Fruit fly (Drosophila melanogaster) whole organism, prepupa: Measurements from ENCODE around the gene CG42779.

ENCODE experiments used
- CG10631 ChIP-seq: fragments of 200-800 bp; sonication (Bioruptor generic); optimal IDR thresholded peaks from 2 replicates; lab custom pipeline; 2016; ENCODE audit warnings: missing biosample characterization, missing genetic modification characterization
- CG11294 ChIP-seq: fragments of 200-800 bp; sonication (Bioruptor generic); IDR thresholded peaks from 2 replicates; pipeline ENCODE4 v1.3.6; 2022; ENCODE audit warnings: missing biosample characterization, missing genetic modification characterization
- CG11762 ChIP-seq: fragments of 200-800 bp; sonication (Bioruptor generic); optimal IDR thresholded peaks from 3 replicates; lab custom pipeline; 2016; ENCODE audit warnings: missing biosample characterization, missing genetic modification characterization; ENCODE audit not compliant: insufficient read depth
- CG11902 ChIP-seq: fragments of 200-800 bp; sonication (Bioruptor generic); optimal IDR thresholded peaks from 3 replicates; lab custom pipeline; 2016; ENCODE audit warnings: missing biosample characterization, missing genetic modification characterization
- CG15336 ChIP-seq: fragments of 200-800 bp; sonication (Bioruptor generic); IDR thresholded peaks from 2 replicates; pipeline ENCODE4 v1.3.6; 2022; ENCODE audit warnings: missing biosample characterization, missing genetic modification characterization
- CG16779 ChIP-seq: fragments of 200-800 bp; sonication (Bioruptor generic); optimal IDR thresholded peaks from 3 replicates; lab custom pipeline; 2017; ENCODE audit warnings: missing biosample characterization, mild to moderate bottlenecking, missing genetic modification characterization
- CG3032 ChIP-seq: fragments of 200-800 bp; optimal IDR thresholded peaks from 2 replicates; lab custom pipeline; 2019; ENCODE audit warnings: missing biosample characterization, mild to moderate bottlenecking, missing genetic modification characterization, moderate library complexity
- CG31627 ChIP-seq: fragments of 200-800 bp; sonication (Bioruptor generic); optimal IDR thresholded peaks from 3 replicates; lab custom pipeline; 2016; ENCODE audit warnings: missing biosample characterization, missing genetic modification characterization
- CG32006 ChIP-seq: fragments of 200-800 bp; sonication (Bioruptor generic); optimal IDR thresholded peaks from 3 replicates; lab custom pipeline; 2017; ENCODE audit warnings: missing biosample characterization, mild to moderate bottlenecking, missing genetic modification characterization
- CG3919 ChIP-seq: fragments of 200-800 bp; sonication (Bioruptor generic); optimal IDR thresholded peaks from 3 replicates; lab custom pipeline; 2016; ENCODE audit warnings: missing biosample characterization, missing genetic modification characterization
- CG4318 ChIP-seq: fragments of 200-800 bp; sonication (Bioruptor generic); optimal IDR thresholded peaks from 3 replicates; lab custom pipeline; 2017; ENCODE audit warnings: missing biosample characterization, mild to moderate bottlenecking, missing genetic modification characterization
- CG6163 ChIP-seq: fragments of 200-800 bp; sonication (Bioruptor generic); IDR thresholded peaks from 3 replicates; pipeline ENCODE4 v1.3.6; 2022; ENCODE audit warnings: missing biosample characterization, missing genetic modification characterization
- CG6276 ChIP-seq: fragments of 200-800 bp; sonication (Bioruptor generic); optimal IDR thresholded peaks from 2 replicates; lab custom pipeline; 2017; ENCODE audit warnings: missing biosample characterization, mild to moderate bottlenecking, missing genetic modification characterization
- CG6792 ChIP-seq: fragments of 200-800 bp; sonication (Bioruptor generic); optimal IDR thresholded peaks from 3 replicates; lab custom pipeline; 2016; ENCODE audit warnings: missing biosample characterization, missing genetic modification characterization
- CG6808 ChIP-seq: fragments of 200-800 bp; sonication (Bioruptor generic); optimal IDR thresholded peaks from 3 replicates; lab custom pipeline; 2017; ENCODE audit warnings: missing biosample characterization, missing genetic modification characterization, mild to moderate bottlenecking, moderate library complexity, missing genetic modification reagents
- CG6854 ChIP-seq: fragments of 200-800 bp; sonication (Bioruptor generic); optimal IDR thresholded peaks from 2 replicates; lab custom pipeline; 2017; ENCODE audit warnings: missing biosample characterization, mild to moderate bottlenecking, missing genetic modification characterization
- CG7368 ChIP-seq: fragments of 200-800 bp; sonication (Bioruptor generic); optimal IDR thresholded peaks from 3 replicates; lab custom pipeline; 2016; ENCODE audit warnings: missing biosample characterization, missing genetic modification characterization
- CG8119 ChIP-seq: fragments of 200-800 bp; sonication (Bioruptor generic); IDR thresholded peaks from 3 replicates; pipeline ENCODE4 v1.3.6; 2022; ENCODE audit warnings: missing biosample characterization, missing genetic modification characterization
- CG8319 ChIP-seq: fragments of 200-800 bp; sonication (Bioruptor generic); optimal IDR thresholded peaks from 3 replicates; lab custom pipeline; 2016; ENCODE audit warnings: missing biosample characterization, missing genetic modification characterization
- CG8632 ChIP-seq: fragments of 200-800 bp; sonication (Bioruptor generic); optimal IDR thresholded peaks from 3 replicates; lab custom pipeline; 2016; ENCODE audit warnings: missing biosample characterization, missing genetic modification characterization
- Eip75B ChIP-seq: fragments of 200-800 bp; sonication (Bioruptor generic); optimal IDR thresholded peaks from 3 replicates; lab custom pipeline; 2016; ENCODE audit warnings: missing biosample characterization, missing genetic modification characterization
- Eip78C ChIP-seq: fragments of 200-800 bp; sonication (Bioruptor generic); peaks from one replicate; lab custom pipeline; 2016; ENCODE audit warnings: missing biosample characterization, missing genetic modification characterization
- Eip93F ChIP-seq: fragments of 200-800 bp; sonication (Bioruptor generic); optimal IDR thresholded peaks from 2 replicates; lab custom pipeline; 2016; ENCODE audit warnings: missing biosample characterization, mild to moderate bottlenecking, missing genetic modification characterization
- Ets96B ChIP-seq: fragments of 200-800 bp; optimal IDR thresholded peaks from 2 replicates; lab custom pipeline; 2019; ENCODE audit warnings: missing biosample characterization, mild to moderate bottlenecking, missing genetic modification characterization, moderate library complexity
- Gug ChIP-seq: fragments of 200-800 bp; sonication (Bioruptor generic); IDR thresholded peaks from 2 replicates; pipeline ENCODE4 v1.3.6; 2022; ENCODE audit warnings: missing biosample characterization, missing genetic modification characterization
- Hr4 ChIP-seq: fragments of 200-800 bp; sonication (Bioruptor generic); optimal IDR thresholded peaks from 3 replicates; lab custom pipeline; 2016; ENCODE audit warnings: missing biosample characterization, missing genetic modification characterization
- OdsH ChIP-seq: fragments of 200-800 bp; sonication (Bioruptor generic); optimal IDR thresholded peaks from 3 replicates; lab custom pipeline; 2016; ENCODE audit warnings: missing biosample characterization, missing genetic modification characterization
- Smox ChIP-seq: fragments of 200-800 bp; sonication (Bioruptor generic); optimal IDR thresholded peaks from 3 replicates; lab custom pipeline; 2016; ENCODE audit warnings: missing biosample characterization, missing genetic modification characterization
- Sox102F ChIP-seq: fragments of 200-800 bp; sonication (Bioruptor generic); optimal IDR thresholded peaks from 2 replicates; lab custom pipeline; 2016; ENCODE audit warnings: missing biosample characterization, mild to moderate bottlenecking, missing genetic modification characterization
- Sox14 ChIP-seq: fragments of 200-800 bp; sonication (Bioruptor generic); optimal IDR thresholded peaks from 3 replicates; lab custom pipeline; 2016; ENCODE audit warnings: missing biosample characterization, missing genetic modification characterization
- achi ChIP-seq: fragments of 200-800 bp; sonication (Bioruptor generic); optimal IDR thresholded peaks from 3 replicates; lab custom pipeline; 2016; ENCODE audit warnings: missing biosample characterization, missing genetic modification characterization
- cyc ChIP-seq: fragments of 200-800 bp; sonication (Bioruptor generic); optimal IDR thresholded peaks from 3 replicates; lab custom pipeline; 2016; ENCODE audit warnings: missing biosample characterization, missing genetic modification characterization
- dac ChIP-seq: fragments of 200-800 bp; sonication (Bioruptor generic); optimal IDR thresholded peaks from 2 replicates; lab custom pipeline; 2017; ENCODE audit warnings: missing biosample characterization, mild to moderate bottlenecking, missing genetic modification characterization
- fd59A ChIP-seq: fragments of 200-800 bp; sonication (Bioruptor generic); optimal IDR thresholded peaks from 2 replicates; lab custom pipeline; 2017; ENCODE audit warnings: missing biosample characterization, mild to moderate bottlenecking, missing genetic modification characterization, missing genetic modification reagents
- fd85E ChIP-seq: fragments of 200-800 bp; sonication (Bioruptor generic); optimal IDR thresholded peaks from 3 replicates; lab custom pipeline; 2016; ENCODE audit warnings: missing biosample characterization, missing genetic modification characterization
- fkh ChIP-seq: fragments of 200-800 bp; sonication (Bioruptor generic); optimal IDR thresholded peaks from 3 replicates; lab custom pipeline; 2017; ENCODE audit warnings: missing biosample characterization, mild to moderate bottlenecking, missing genetic modification characterization, moderate library complexity
- lz ChIP-seq: fragments of 200-800 bp; sonication (Bioruptor generic); optimal IDR thresholded peaks from 3 replicates; lab custom pipeline; 2016; ENCODE audit warnings: missing biosample characterization, missing genetic modification characterization
- salr ChIP-seq, 2 experiments: fragments of 200-800 bp; sonication (Bioruptor generic); optimal IDR thresholded peaks; 3 replicates each; lab custom pipeline; 2016 to 2018; ENCODE audit warnings: missing biosample characterization in 2 of 2, missing genetic modification characterization in 2 of 2, mild to moderate bottlenecking in 1 of 2
- spab ChIP-seq: fragments of 200-800 bp; sonication (Bioruptor generic); optimal IDR thresholded peaks from 2 replicates; lab custom pipeline; 2017; ENCODE audit warnings: missing biosample characterization, mild to moderate bottlenecking, missing genetic modification characterization, missing genetic modification reagents
- ss ChIP-seq, 2 experiments: fragments of 200-800 bp; sonication (Bioruptor generic); optimal IDR thresholded peaks; 2 replicates in 1 of 2; 3 replicates in 1 of 2; lab custom pipeline; 2017 to 2018; ENCODE audit warnings: mild to moderate bottlenecking in 2 of 2, missing biosample characterization in 2 of 2, missing genetic modification characterization in 2 of 2, moderate library complexity in 1 of 2
- vri ChIP-seq: fragments of 200-800 bp; sonication (Bioruptor generic); optimal IDR thresholded peaks from 3 replicates; lab custom pipeline; 2016; ENCODE audit warnings: missing biosample characterization, mild to moderate bottlenecking, missing genetic modification characterization

Gene CG42779

DNA sequence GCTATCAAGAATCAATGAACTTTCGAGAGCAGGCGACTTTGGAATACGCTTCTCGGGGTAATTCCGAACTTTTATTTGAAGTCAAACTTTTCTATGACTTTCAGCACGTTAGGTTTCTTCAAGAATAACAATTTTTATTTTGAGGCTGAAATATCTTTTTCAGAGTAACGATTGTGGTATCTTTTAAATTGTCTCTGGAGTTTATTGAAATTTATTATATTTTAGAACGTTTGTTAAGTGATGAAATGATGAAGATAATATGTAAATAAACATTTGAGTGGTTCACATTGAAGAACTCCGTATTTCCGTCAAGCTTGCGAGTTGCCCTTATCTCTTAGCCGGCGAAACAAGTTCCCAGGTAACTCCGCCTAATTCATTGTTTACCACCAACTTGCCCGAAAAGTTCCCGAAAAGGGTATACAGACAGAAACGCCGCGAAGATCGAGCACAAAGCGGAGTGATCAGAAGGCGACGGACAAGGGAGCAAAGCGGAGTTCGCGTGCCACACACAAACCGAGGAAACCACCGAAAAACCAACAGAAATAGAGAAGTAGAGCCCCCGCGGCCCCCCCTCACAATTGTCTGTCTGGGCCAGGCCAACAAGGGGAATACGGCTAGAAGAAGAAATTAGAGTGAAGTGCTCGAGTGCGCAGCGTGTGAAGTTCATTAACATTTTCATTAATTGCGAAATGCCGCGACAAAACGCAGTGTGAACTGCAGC is 3.6 kb upstream of the CG42779 start (continued):
- TF ChIP-seq CG7368 (GFP tag; lab: Kevin White, UChicago): no peak
- TF ChIP-seq Eip75B (GFP tag; lab: Kevin White, UChicago): peak; percentile 57
- TF ChIP-seq CG31627 (GFP tag; lab: Kevin White, UChicago): peak; percentile 75
- peak; percentile 55 for TF ChIP-seq CG3919 (GFP tag; lab: Kevin White, UChicago)
- peak; percentile 35 for TF ChIP-seq Hr4 (GFP tag; lab: Kevin White, UChicago)
- TF ChIP-seq CG6854 (GFP tag; lab: Kevin White, UChicago): peak; percentile 14
- no peak for TF ChIP-seq dac
- TF ChIP-seq fkh (GFP tag; lab: Kevin White, UChicago): peak; percentile 50
- peak; percentile 37 for TF ChIP-seq CG6276
- no peak for TF ChIP-seq CG15336
- peak; percentile 51 for TF ChIP-seq CG8632 (GFP tag; lab: Kevin White, UChicago)
- no peak for TF ChIP-seq Gug
- peak; percentile 3 to 23 for TF ChIP-seq salr (GFP tag; optimal IDR thresholded peaks at IDR 0.05; lab: Kevin White, UChicago)
- TF ChIP-seq CG6808 (GFP tag; lab: Kevin White, UChicago): peak; percentile 65
- TF ChIP-seq spab (GFP tag; lab: Kevin White, UChicago): peak; percentile 61
- TF ChIP-seq CG11762 (GFP tag; lab: Kevin White, UChicago): no peak
- TF ChIP-seq CG4318 (GFP tag; lab: Kevin White, UChicago): peak; percentile 44
- TF ChIP-seq CG6163 (GFP tag; lab: Robert Waterston, UW): 0 out of 3 replicates have a peak, but pooled peaks have one; percentile 33
- peak; percentile 77 for TF ChIP-seq Sox102F (GFP tag; lab: Kevin White, UChicago)
- peak; percentile 57 for TF ChIP-seq cyc (GFP tag; lab: Kevin White, UChicago)
- peak; percentile 20 for TF ChIP-seq Smox (GFP tag; lab: Kevin White, UChicago)
- peak; percentile 68 for TF ChIP-seq lz (GFP tag; lab: Kevin White, UChicago)
- TF ChIP-seq fd59A (GFP tag; lab: Kevin White, UChicago): peak; percentile 69
- TF ChIP-seq Eip78C (GFP tag; lab: Kevin White, UChicago): peak; percentile 92
- peak; percentile 48 for TF ChIP-seq CG6792 (GFP tag; lab: Kevin White, UChicago)
- peak; percentile 43 for TF ChIP-seq CG11902 (GFP tag; lab: Kevin White, UChicago)
- no peak for TF ChIP-seq fd85E (GFP tag; lab: Kevin White, UChicago)
- no peak for TF ChIP-seq CG11294
- no peak for TF ChIP-seq Eip93F (GFP tag; lab: Kevin White, UChicago)
- no peak for TF ChIP-seq CG8119 (GFP tag; lab: Robert Waterston, UW)
- TF ChIP-seq Sox14 (GFP tag; lab: Kevin White, UChicago): peak; percentile 75
- peak; percentile 63 for TF ChIP-seq CG32006 (GFP tag; lab: Kevin White, UChicago)
- TF ChIP-seq CG3032: peak; percentile 74
- TF ChIP-seq Ets96B (tag; lab: Kevin White, UChicago): peak; percentile 59
- TF ChIP-seq achi (GFP tag; lab: Kevin White, UChicago): peak; percentile 58
- no peak for TF ChIP-seq CG16779
- TF ChIP-seq CG10631 (GFP tag; lab: Kevin White, UChicago): peak; percentile 43
- TF ChIP-seq OdsH: peak; percentile 58
- peak; percentile 32 to 38 for TF ChIP-seq ss (GFP tag; optimal IDR thresholded peaks at IDR 0.05; lab: Kevin White, UChicago)
- TF ChIP-seq CG8319: peak; percentile 33
- TF ChIP-seq vri (GFP tag; lab: Kevin White, UChicago): peak; percentile 62
- TF ChIP-seq, all 60 proteins: peak for 47
